Fruit fly (Drosophila melanogaster) whole organism, wandering third instar larva: ENCODE measurements around the gene ari-1.

ENCODE experiments used
- Abd-B ChIP-seq: fragments of >200 bp; optimal IDR thresholded peaks from 2 replicates; lab custom pipeline; 2017; ENCODE audit warnings: missing biosample characterization, missing genetic modification characterization
- CG32264 ChIP-seq: fragments of 200-800 bp; sonication (Bioruptor generic); optimal IDR thresholded peaks from 2 replicates; lab custom pipeline; 2016; ENCODE audit warnings: missing biosample characterization, missing genetic modification characterization
- CG9705 ChIP-seq: fragments of 200-800 bp; sonication (Bioruptor generic); optimal IDR thresholded peaks from 2 replicates; lab custom pipeline; 2018; ENCODE audit warnings: missing biosample characterization, mild to moderate bottlenecking, missing genetic modification characterization
- CrebA ChIP-seq: fragments of 200-800 bp; sonication (Bioruptor generic); optimal IDR thresholded peaks from 2 replicates; lab custom pipeline; 2016; ENCODE audit warnings: missing biosample characterization, mild to moderate bottlenecking, missing genetic modification characterization, borderline replicate concordance
- Dfd ChIP-seq: fragments of >200 bp; optimal IDR thresholded peaks from 2 replicates; lab custom pipeline; 2017; ENCODE audit warnings: missing biosample characterization, missing genetic modification characterization
- Dif ChIP-seq: fragments of 200-275, 200-300 bp; sonication (Bioruptor generic); optimal IDR thresholded peaks from 2 replicates; lab custom pipeline; 2018; ENCODE audit warnings: missing biosample characterization, missing genetic modification characterization; ENCODE audit not compliant: partially characterized antibody
- HLH106 ChIP-seq: fragments of 200-800 bp; optimal IDR thresholded peaks from 3 replicates; lab custom pipeline; 2019; ENCODE audit warnings: missing biosample characterization, mild to moderate bottlenecking, missing genetic modification characterization, moderate library complexity
- Hnf4 ChIP-seq: fragments of 200-800 bp; sonication (Bioruptor generic); optimal IDR thresholded peaks from 2 replicates; lab custom pipeline; 2016; ENCODE audit warnings: missing biosample characterization, mild to moderate bottlenecking, missing genetic modification characterization
- Hr78 ChIP-seq: fragments of >200 bp; optimal IDR thresholded peaks from 2 replicates; lab custom pipeline; 2017; ENCODE audit warnings: missing biosample characterization, missing genetic modification characterization
- Jra ChIP-seq: sonication (Bioruptor generic); optimal IDR thresholded peaks from 2 replicates; lab custom pipeline; 2016; ENCODE audit warnings: missing biosample characterization, missing genetic modification characterization
- Mio ChIP-seq: sonication (Bioruptor generic); optimal IDR thresholded peaks from 2 replicates; lab custom pipeline; 2016; ENCODE audit warnings: missing biosample characterization, missing genetic modification characterization
- Myc ChIP-seq: fragments of >200 bp; optimal IDR thresholded peaks from 2 replicates; lab custom pipeline; 2017
- N ChIP-seq: fragments of >200 bp; optimal IDR thresholded peaks from 2 replicates; lab custom pipeline; 2018; ENCODE audit warnings: missing biosample characterization, missing external identifiers, missing genetic modification characterization
- OdsH ChIP-seq: fragments of 200-800 bp; sonication (Bioruptor generic); optimal IDR thresholded peaks from 2 replicates; lab custom pipeline; 2016; ENCODE audit warnings: missing biosample characterization, mild to moderate bottlenecking, missing genetic modification characterization
- Rel ChIP-seq, 2 experiments: fragments of 200-800 bp; sonication (Bioruptor generic) in 1 of 2; optimal IDR thresholded peaks; 2 replicates in 1 of 2; 3 replicates in 1 of 2; lab custom pipeline; 2016 to 2019; ENCODE audit warnings: mild to moderate bottlenecking in 2 of 2, missing biosample characterization in 2 of 2, missing genetic modification characterization in 2 of 2, moderate library complexity in 1 of 2
- Sp1 ChIP-seq: fragments of 200-800 bp; sonication (Bioruptor generic); optimal IDR thresholded peaks from 3 replicates; lab custom pipeline; 2019; ENCODE audit warnings: missing biosample characterization, mild to moderate bottlenecking, missing genetic modification characterization, moderate library complexity
- Vsx2 ChIP-seq: fragments of 200-300, 225-300 bp; sonication (Bioruptor generic); optimal IDR thresholded peaks from 2 replicates; lab custom pipeline; 2018; ENCODE audit warnings: missing biosample characterization, missing genetic modification characterization; ENCODE audit not compliant: partially characterized antibody
- br ChIP-seq: fragments of 200-800 bp; sonication (Bioruptor generic); optimal IDR thresholded peaks from 2 replicates; lab custom pipeline; 2016; ENCODE audit warnings: missing biosample characterization, missing genetic modification characterization
- brk ChIP-seq: fragments of 200-800 bp; sonication (Bioruptor generic); optimal IDR thresholded peaks from 2 replicates; lab custom pipeline; 2016; ENCODE audit warnings: missing biosample characterization, mild to moderate bottlenecking, missing genetic modification characterization
- dl ChIP-seq, 2 experiments: fragments of 175-275, 200-275 bp in 1 of 2; fragments of 200-275 bp in 1 of 2; sonication (Bioruptor generic); optimal IDR thresholded peaks; lab custom pipeline; 2018; ENCODE audit warnings: mild to moderate bottlenecking in 2 of 2, missing biosample characterization in 2 of 2, missing genetic modification characterization in 2 of 2, moderate library complexity in 2 of 2; ENCODE audit not compliant: partially characterized antibody in 2 of 2, insufficient read depth in 1 of 2
- dmrt93B ChIP-seq: fragments of 200-800 bp; sonication (Bioruptor generic); optimal IDR thresholded peaks from 2 replicates; lab custom pipeline; 2018; ENCODE audit warnings: missing biosample characterization, mild to moderate bottlenecking, missing genetic modification characterization
- dsf ChIP-seq: sonication (Bioruptor generic); optimal IDR thresholded peaks from 2 replicates; lab custom pipeline; 2016; ENCODE audit warnings: missing biosample characterization, missing genetic modification characterization, borderline replicate concordance
- ey ChIP-seq: fragments of 200-800 bp; sonication (Bioruptor generic); optimal IDR thresholded peaks from 2 replicates; lab custom pipeline; 2016; ENCODE audit warnings: missing biosample characterization, missing genetic modification characterization
- foxo ChIP-seq, 2 experiments: fragments of 200-800 bp; sonication (Bioruptor generic); optimal IDR thresholded peaks; 2 replicates in 1 of 2; 3 replicates in 1 of 2; lab custom pipeline; 2016 to 2017; ENCODE audit warnings: missing biosample characterization in 2 of 2, missing genetic modification characterization in 2 of 2
- fru ChIP-seq: fragments of 200-800 bp; sonication (Bioruptor generic); optimal IDR thresholded peaks from 3 replicates; lab custom pipeline; 2016; ENCODE audit warnings: missing biosample characterization, mild to moderate bottlenecking, missing genetic modification characterization
- h ChIP-seq: fragments of 200-800 bp; sonication (Bioruptor generic); optimal IDR thresholded peaks from 3 replicates; lab custom pipeline; 2016; ENCODE audit warnings: missing biosample characterization, mild to moderate bottlenecking, missing genetic modification characterization
- jim ChIP-seq: fragments of 175-275, 200-325 bp; sonication (Bioruptor generic); optimal IDR thresholded peaks from 2 replicates; lab custom pipeline; 2016; ENCODE audit warnings: missing biosample characterization, mild to moderate bottlenecking, missing genetic modification characterization
- psq ChIP-seq: fragments of 200-800 bp; sonication (Bioruptor generic); optimal IDR thresholded peaks from 3 replicates; lab custom pipeline; 2017; ENCODE audit warnings: missing biosample characterization, mild to moderate bottlenecking, missing genetic modification characterization, moderate library complexity
- rgr ChIP-seq: fragments of 200-800 bp; sonication (Bioruptor generic); optimal IDR thresholded peaks from 3 replicates; lab custom pipeline; 2016; ENCODE audit warnings: missing biosample characterization, mild to moderate bottlenecking, missing genetic modification characterization
- sage ChIP-seq: fragments of 200-800 bp; sonication (Bioruptor generic); optimal IDR thresholded peaks from 2 replicates; lab custom pipeline; 2016; ENCODE audit warnings: missing biosample characterization, mild to moderate bottlenecking, missing genetic modification characterization
- sv ChIP-seq: fragments of 200-800 bp; sonication (Bioruptor generic); optimal IDR thresholded peaks from 3 replicates; lab custom pipeline; 2016; ENCODE audit warnings: missing biosample characterization, missing genetic modification characterization
- tai ChIP-seq: sonication (Bioruptor generic); optimal IDR thresholded peaks from 2 replicates; lab custom pipeline; 2016; ENCODE audit warnings: missing biosample characterization, missing genetic modification characterization
- usp ChIP-seq: fragments of >200 bp; optimal IDR thresholded peaks from 2 replicates; lab custom pipeline; 2017; ENCODE audit warnings: missing biosample characterization, missing genetic modification characterization
- woc ChIP-seq: sonication (Bioruptor generic); optimal IDR thresholded peaks from 2 replicates; lab custom pipeline; 2016; ENCODE audit warnings: missing biosample characterization, mild to moderate bottlenecking, missing genetic modification characterization

The ari-1 gene

DNA sequence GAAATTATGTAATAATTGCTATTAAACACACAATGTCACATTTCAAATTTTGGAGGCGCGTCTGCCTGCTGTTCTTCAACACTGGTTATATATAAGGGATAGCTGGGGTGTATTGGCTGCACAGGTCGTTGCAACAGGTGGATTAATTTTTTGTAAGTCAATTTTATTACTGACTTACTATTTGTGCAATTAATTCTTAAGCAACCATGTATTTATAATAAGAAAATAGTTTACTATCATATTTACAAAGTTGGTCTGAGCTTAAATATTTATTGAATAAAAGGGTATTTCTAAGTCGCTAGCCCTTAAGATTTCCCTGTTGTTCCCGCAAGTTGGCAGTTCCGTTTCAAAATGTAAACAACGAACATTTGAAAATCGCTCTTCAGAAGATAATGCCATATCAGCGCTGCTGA lies 44.8 kb downstream of the ari-1 start, which contains the start of gene RhoGAP16F (continued):
- TF ChIP-seq dl (GFP tag; optimal IDR thresholded peaks at IDR 0.05; lab: Kevin White, UChicago; ENCODE audit: insufficient read depth in 1 of 2, partially characterized antibody in 2 of 2) (no peak), rgr (peak; percentile 87), usp (GFP tag; lab: Kevin White, UChicago) (no peak), br (GFP tag; lab: Kevin White, UChicago) (peak; percentile 79), Hr78 (GFP tag; lab: Kevin White, UChicago) (no peak), jim (no peak)

DNA sequence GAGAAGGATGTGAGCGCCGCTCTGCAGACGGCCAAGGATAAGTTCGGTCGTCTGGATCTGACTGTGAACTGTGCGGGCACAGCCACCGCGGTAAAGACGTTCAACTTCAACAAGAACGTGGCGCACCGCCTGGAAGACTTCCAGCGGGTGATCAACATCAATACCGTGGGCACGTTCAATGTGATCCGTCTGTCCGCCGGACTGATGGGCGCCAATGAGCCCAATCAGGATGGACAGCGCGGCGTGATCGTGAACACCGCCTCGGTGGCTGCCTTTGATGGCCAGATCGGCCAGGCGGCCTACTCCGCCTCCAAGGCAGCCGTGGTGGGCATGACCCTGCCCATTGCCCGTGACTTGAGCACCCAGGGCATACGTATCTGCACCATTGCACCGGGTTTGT lies 45.5 kb downstream of the ari-1 start:
- TF ChIP-seq jim: no peak
- TF ChIP-seq Abd-B (GFP tag; lab: Kevin White, UChicago): no peak
- no peak for TF ChIP-seq dl (GFP tag; optimal IDR thresholded peaks at IDR 0.05; lab: Kevin White, UChicago; ENCODE audit: insufficient read depth in 1 of 2, partially characterized antibody in 2 of 2)
- no peak for TF ChIP-seq OdsH
- TF ChIP-seq tai (GFP tag; lab: Kevin White, UChicago): no peak
- TF ChIP-seq Jra (GFP tag; lab: Kevin White, UChicago): no peak
- TF ChIP-seq fru (GFP tag; lab: Kevin White, UChicago): no peak
- no peak for TF ChIP-seq CG9705
- no peak for TF ChIP-seq CG32264 (GFP tag; lab: Kevin White, UChicago)
- TF ChIP-seq Sp1 (GFP tag; lab: Kevin White, UChicago): no peak
- TF ChIP-seq Myc (lab: Kevin White, UChicago): no peak
- TF ChIP-seq woc: no peak

DNA sequence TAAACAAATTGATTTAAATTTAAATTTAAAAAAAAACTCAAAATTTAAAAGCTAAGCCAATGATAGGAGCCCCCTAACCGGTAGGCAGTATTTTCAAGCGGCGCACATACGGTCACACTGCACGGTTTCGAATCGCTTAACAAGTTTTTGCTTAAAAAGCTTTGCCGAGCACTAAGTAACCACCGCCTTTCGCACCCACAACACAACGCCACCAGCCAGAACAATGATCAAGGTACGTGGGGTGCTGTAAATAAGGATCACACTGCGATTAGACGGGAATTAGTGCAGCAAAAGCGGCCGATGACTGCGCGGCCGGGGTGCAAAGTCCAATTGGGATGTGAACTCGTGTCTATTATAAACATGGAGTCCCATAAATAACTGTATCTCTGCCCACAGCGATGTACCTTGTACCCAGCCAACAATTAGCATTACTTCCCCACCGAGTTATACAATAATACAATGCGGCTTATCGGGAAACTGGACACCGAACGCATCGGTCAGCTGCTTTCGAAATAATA lies 46.4 kb downstream of the ari-1 start, which contains the start of gene scu:
Gene scu, plus strand, starts transcription at position 101 of the 518 bp plus-strand sequence.
- no peak for TF ChIP-seq h (GFP tag; lab: Kevin White, UChicago)
- TF ChIP-seq Hnf4: peak; percentile 90
- TF ChIP-seq Sp1 (GFP tag; lab: Kevin White, UChicago): peak; percentile 17
- TF ChIP-seq Rel (GFP tag; optimal IDR thresholded peaks at IDR 0.05; lab: Kevin White, UChicago): peak; percentile 39
- TF ChIP-seq Rel (tag; optimal IDR thresholded peaks at IDR 0.05; lab: Kevin White, UChicago): peak; percentile 74

DNA sequence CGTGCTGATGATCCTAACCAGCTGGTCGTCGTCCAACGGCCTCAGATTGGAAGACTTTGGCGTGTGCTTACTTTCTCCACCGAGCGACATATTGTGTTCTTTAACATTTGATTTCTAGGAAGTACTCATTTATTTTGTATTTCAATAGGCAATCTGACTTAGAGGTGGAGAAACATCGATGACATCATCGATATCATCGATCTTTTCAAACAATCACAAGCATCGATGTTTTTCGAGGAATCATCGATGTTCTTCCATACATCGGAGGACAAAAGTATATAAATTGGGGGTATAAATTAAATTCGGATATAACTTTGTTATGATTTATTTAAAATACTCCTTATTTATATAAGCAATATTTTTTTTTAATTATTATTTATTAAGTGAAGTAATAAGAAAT lies 47.3 kb downstream of the ari-1 start, which contains the start of gene Swt1:
Gene Swt1, minus strand, starts transcription at position 177 of the 400 bp plus-strand sequence.
- TF ChIP-seq Rel (GFP tag; optimal IDR thresholded peaks at IDR 0.05; lab: Kevin White, UChicago): no peak
- peak; percentile 79 for TF ChIP-seq Rel (tag; optimal IDR thresholded peaks at IDR 0.05; lab: Kevin White, UChicago)
- no peak for TF ChIP-seq Hr78 (GFP tag; lab: Kevin White, UChicago)
- TF ChIP-seq, all 38 proteins: peak for 1

DNA sequence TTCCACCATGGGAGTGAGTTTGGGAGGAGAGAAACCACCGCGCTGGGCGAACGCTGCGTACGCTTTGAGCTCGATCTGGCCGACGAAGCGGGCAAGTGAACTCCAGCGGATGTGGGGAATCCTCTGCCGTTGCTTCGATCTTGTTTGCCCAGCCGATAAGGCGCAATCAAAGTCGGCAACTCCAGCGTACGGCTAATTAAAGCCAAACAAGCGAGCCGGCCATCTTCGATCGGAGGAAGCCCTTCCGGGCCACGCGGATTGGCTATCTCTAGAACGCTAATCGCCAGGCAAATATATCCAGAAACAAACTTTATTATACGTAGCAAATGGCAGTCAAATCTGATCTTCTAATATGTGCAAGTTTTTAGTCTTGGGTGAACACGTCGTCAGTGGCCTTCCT lies 49.2 kb downstream of the ari-1 start, which contains the start of gene CG7536:
Gene CG7536, minus strand, starts transcription at position 101 of the 400 bp plus-strand sequence.
- TF ChIP-seq Myc (lab: Kevin White, UChicago) (no peak), CG32264 (GFP tag; lab: Kevin White, UChicago) (no peak), h (GFP tag; lab: Kevin White, UChicago) (no peak)

DNA sequence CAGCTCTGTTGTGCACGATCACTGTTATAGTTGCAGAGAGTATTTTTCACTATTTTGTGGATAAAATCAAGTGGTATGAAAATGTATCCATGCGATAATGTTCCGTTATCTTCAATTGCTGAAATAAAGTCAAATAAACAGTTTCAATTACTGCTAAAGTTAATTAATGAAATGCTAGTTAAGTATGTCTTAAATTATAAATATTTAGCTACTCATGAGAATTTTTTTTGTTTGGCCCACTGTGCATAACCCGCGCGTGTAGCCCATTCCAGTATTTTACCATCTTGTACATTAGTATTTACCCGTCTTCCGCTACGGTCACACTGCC lies 52.1 kb downstream of the ari-1 start, which contains the start of gene Ada3:
Gene Ada3, plus strand, starts transcription at position 292 of the 328 bp plus-strand sequence.
- TF ChIP-seq h (GFP tag; lab: Kevin White, UChicago) (peak; percentile 90), Vsx2 (no peak), rgr (peak; percentile 83), ey (GFP tag; lab: Kevin White, UChicago) (peak; percentile 83), dsf (GFP tag; lab: Kevin White, UChicago) (peak; percentile 54), sv (GFP tag; lab: Kevin White, UChicago) (peak; percentile 86), Dif (no peak), Myc (lab: Kevin White, UChicago) (peak; percentile 15), Sp1 (GFP tag; lab: Kevin White, UChicago) (peak; percentile 76), Jra (GFP tag; lab: Kevin White, UChicago) (peak; percentile 80), foxo (GFP tag; optimal IDR thresholded peaks at IDR 0.05; lab: Kevin White, UChicago) (peak in 1 of 2 experiments; percentile 88), br (GFP tag; lab: Kevin White, UChicago) (peak; percentile 79), HLH106 (tag; lab: Kevin White, UChicago) (peak; percentile 86), psq (GFP tag; lab: Kevin White, UChicago) (peak; percentile 70), jim (no peak), Rel (GFP tag; optimal IDR thresholded peaks at IDR 0.05; lab: Kevin White, UChicago) (no peak), Rel (tag; optimal IDR thresholded peaks at IDR 0.05; lab: Kevin White, UChicago) (peak; percentile 56), woc (peak; percentile 83), brk (GFP tag; lab: Kevin White, UChicago) (no peak), N (no peak), dmrt93B (GFP tag; lab: Kevin White, UChicago) (peak; percentile 65), CG9705 (peak; percentile 76), OdsH (peak; percentile 64), usp (GFP tag; lab: Kevin White, UChicago) (no peak), tai (GFP tag; lab: Kevin White, UChicago) (no peak), CG32264 (GFP tag; lab: Kevin White, UChicago) (peak; percentile 63), CrebA (GFP tag; lab: Kevin White, UChicago) (no peak), fru (GFP tag; lab: Kevin White, UChicago) (peak; percentile 85), Hnf4 (peak; percentile 85), sage (GFP tag; lab: Kevin White, UChicago) (peak; percentile 5), Dfd (GFP tag; lab: Kevin White, UChicago) (no peak), Mio (GFP tag; lab: Kevin White, UChicago) (no peak), dl (GFP tag; optimal IDR thresholded peaks at IDR 0.05; lab: Kevin White, UChicago; ENCODE audit: insufficient read depth in 1 of 2, partially characterized antibody in 2 of 2) (no peak)
